Fruit fly (Drosophila melanogaster) whole organism, embryonic: Measurements from ENCODE around the gene qtc.

Source experiments
- Ada2b ChIP-seq: fragments of 200-800 bp; sonication (Bioruptor generic); IDR thresholded peaks from 2 replicates; pipeline ENCODE4 v1.3.6; 2022; ENCODE audit warnings: missing biosample characterization, missing genetic modification characterization
- Aef1 ChIP-seq: fragments of 200-800 bp; sonication (Bioruptor generic); IDR thresholded peaks from 3 replicates; pipeline ENCODE4 v1.3.6; 2022; ENCODE audit warnings: missing biosample characterization, missing genetic modification characterization
- Bgb ChIP-seq: fragments of 200-800 bp; sonication (Bioruptor generic); IDR thresholded peaks from 2 replicates; pipeline ENCODE4 v1.3.6; 2022; ENCODE audit warnings: missing biosample characterization, missing genetic modification characterization; ENCODE audit not compliant: partially characterized antibody
- CG10321 ChIP-seq: fragments of 200-800 bp; sonication (Bioruptor generic); IDR thresholded peaks from 2 replicates; pipeline ENCODE4 v1.3.6; 2022; ENCODE audit warnings: missing biosample characterization, missing genetic modification characterization
- CG12769 ChIP-seq: fragments of 200-800 bp; sonication (Bioruptor generic); optimal IDR thresholded peaks from 2 replicates; lab custom pipeline; 2019; ENCODE audit warnings: missing biosample characterization, mild to moderate bottlenecking, missing genetic modification characterization, moderate library complexity
- CG14050 ChIP-seq: fragments of 200-800 bp; sonication (Bioruptor generic); IDR thresholded peaks from 3 replicates; pipeline ENCODE4 v1.3.6; 2022; ENCODE audit warnings: missing biosample characterization, missing genetic modification characterization
- CG14860 ChIP-seq: fragments of 200-800 bp; sonication (Bioruptor generic); IDR thresholded peaks from 3 replicates; pipeline ENCODE4 v1.3.6; 2022; ENCODE audit warnings: missing biosample characterization, missing genetic modification characterization; ENCODE audit not compliant: partially characterized antibody
- CG16863 ChIP-seq: fragments of 200-800 bp; sonication (Bioruptor generic); optimal IDR thresholded peaks from 3 replicates; lab custom pipeline; 2016; ENCODE audit warnings: missing biosample characterization, missing genetic modification characterization
- CG2889 ChIP-seq: fragments of 200-800 bp; sonication (Bioruptor generic); IDR thresholded peaks from 3 replicates; pipeline ENCODE4 v1.3.6; 2022; ENCODE audit warnings: missing biosample characterization, missing genetic modification characterization
- CG30020 ChIP-seq: fragments of 200-800 bp; optimal IDR thresholded peaks from 2 replicates; lab custom pipeline; 2019; ENCODE audit warnings: missing biosample characterization, mild to moderate bottlenecking, missing genetic modification characterization, moderate library complexity
- CG3726 ChIP-seq: fragments of 200-800 bp; sonication (Bioruptor generic); IDR thresholded peaks from 3 replicates; pipeline ENCODE4, ENCODE4 v1.3.6; 2022; ENCODE audit warnings: missing biosample characterization, missing genetic modification characterization
- CG4360 ChIP-seq: fragments of 200-800 bp; sonication (Bioruptor generic); IDR thresholded peaks from 2 replicates; pipeline ENCODE4 v1.3.6; 2022; ENCODE audit warnings: missing biosample characterization, missing genetic modification characterization
- CG5180 ChIP-seq: fragments of 200-800 bp; sonication (Bioruptor generic); optimal IDR thresholded peaks from 3 replicates; lab custom pipeline; 2017; ENCODE audit warnings: missing biosample characterization, missing genetic modification characterization, mild to moderate bottlenecking, moderate library complexity, missing genetic modification reagents
- CG5953 ChIP-seq: fragments of 200-800 bp; sonication (Bioruptor generic); IDR thresholded peaks from 2 replicates; pipeline ENCODE4 v1.3.6; 2022; ENCODE audit warnings: missing biosample characterization, missing genetic modification characterization
- CG6689 ChIP-seq: fragments of 200-800 bp; sonication (Bioruptor generic); IDR thresholded peaks from 2 replicates; pipeline ENCODE4 v1.3.6; 2022; ENCODE audit warnings: missing biosample characterization, missing genetic modification characterization
- CG7556 ChIP-seq: fragments of 200-800 bp; sonication (Bioruptor generic); optimal IDR thresholded peaks from 2 replicates; lab custom pipeline; 2017; ENCODE audit warnings: missing biosample characterization, mild to moderate bottlenecking, missing genetic modification characterization
- CG9215 ChIP-seq: fragments of 200-800 bp; sonication (Bioruptor generic); IDR thresholded peaks from 2 replicates; pipeline ENCODE4 v1.3.6; 2022; ENCODE audit warnings: missing biosample characterization, missing genetic modification characterization
- CoRest ChIP-seq: fragments of 200-800 bp; sonication (Bioruptor generic); optimal IDR thresholded peaks from 3 replicates; lab custom pipeline; 2018; ENCODE audit warnings: missing biosample characterization, mild to moderate bottlenecking, missing genetic modification characterization, moderate library complexity
- D ChIP-seq, 2 experiments: fragments of 200-800 bp in 1 of 2; fragments of >200 bp in 1 of 2; sonication (Bioruptor generic) in 1 of 2; optimal IDR thresholded peaks; 2 replicates in 1 of 2; 3 replicates in 1 of 2; lab custom pipeline; 2017; ENCODE audit warnings: mild to moderate bottlenecking in 1 of 2, missing biosample characterization in 1 of 2, missing genetic modification characterization in 1 of 2, missing genetic modification reagents in 1 of 2
- Kr ChIP-seq: fragments of 200-800 bp; sonication (Bioruptor generic); optimal IDR thresholded peaks from 2 replicates; lab custom pipeline; 2017; ENCODE audit warnings: missing biosample characterization, mild to moderate bottlenecking, missing genetic modification characterization
- Lim3 ChIP-seq: fragments of 200-800 bp; sonication (Bioruptor generic); IDR thresholded peaks from 2 replicates; pipeline ENCODE4 v1.3.6; 2022; ENCODE audit warnings: missing biosample characterization, missing genetic modification characterization
- Mad ChIP-seq: fragments of 200-800 bp; sonication (Bioruptor generic); optimal IDR thresholded peaks from 2 replicates; lab custom pipeline; 2016; ENCODE audit warnings: missing biosample characterization, missing genetic modification characterization
- Max ChIP-seq: fragments of 200-800 bp; sonication (Bioruptor generic); optimal IDR thresholded peaks from 2 replicates; lab custom pipeline; 2016; ENCODE audit warnings: missing biosample characterization, mild to moderate bottlenecking, missing genetic modification characterization
- Oaz ChIP-seq: fragments of 200-800 bp; sonication (Bioruptor generic); IDR thresholded peaks from 2 replicates; pipeline ENCODE4 v1.3.6; 2022; ENCODE audit warnings: missing biosample characterization, missing genetic modification characterization
- Poxn ChIP-seq: fragments of 200-800 bp; sonication (Bioruptor generic); IDR thresholded peaks from 2 replicates; pipeline ENCODE4 v1.3.6; 2022; ENCODE audit warnings: missing biosample characterization, missing genetic modification characterization
- Ravus ChIP-seq: fragments of 200-800 bp; sonication (Bioruptor generic); IDR thresholded peaks from 2 replicates; pipeline ENCODE4 v1.3.6; 2022; ENCODE audit warnings: missing biosample characterization, missing genetic modification characterization
- Six4 ChIP-seq: fragments of 200-800 bp; sonication (Bioruptor generic); optimal IDR thresholded peaks from 2 replicates; lab custom pipeline; 2016; ENCODE audit warnings: missing biosample characterization, missing genetic modification characterization
- Sox102F ChIP-seq: fragments of 200-800 bp; sonication (Bioruptor generic); optimal IDR thresholded peaks from 2 replicates; lab custom pipeline; 2018; ENCODE audit warnings: missing biosample characterization, mild to moderate bottlenecking, missing genetic modification characterization, moderate library complexity
- Xbp1 ChIP-seq: fragments of 200-800 bp; sonication (Bioruptor generic); optimal IDR thresholded peaks from 3 replicates; lab custom pipeline; 2016; ENCODE audit warnings: missing biosample characterization, mild to moderate bottlenecking, missing genetic modification characterization
- ash1 ChIP-seq: fragments of 200-800 bp; sonication (Bioruptor generic); optimal IDR thresholded peaks from 2 replicates; lab custom pipeline; 2018; ENCODE audit warnings: missing biosample characterization, mild to moderate bottlenecking, missing genetic modification characterization
- br ChIP-seq: fragments of >200 bp; optimal IDR thresholded peaks from 2 replicates; lab custom pipeline; 2017
- disco-r ChIP-seq: fragments of 200-800 bp; sonication (Bioruptor generic); optimal IDR thresholded peaks from 2 replicates; lab custom pipeline; 2016; ENCODE audit warnings: missing biosample characterization, missing genetic modification characterization
- dmrt99B ChIP-seq: fragments of 200-800 bp; sonication (Bioruptor generic); optimal IDR thresholded peaks from 2 replicates; lab custom pipeline; 2018; ENCODE audit warnings: missing biosample characterization, mild to moderate bottlenecking, missing genetic modification characterization, moderate library complexity
- exex ChIP-seq: fragments of 200-800 bp; sonication (Bioruptor generic); optimal IDR thresholded peaks from 4 replicates; lab custom pipeline; 2018; ENCODE audit warnings: missing biosample characterization, mild to moderate bottlenecking, missing genetic modification characterization, moderate library complexity
- fd102C ChIP-seq: fragments of 200-800 bp; sonication (Bioruptor generic); optimal IDR thresholded peaks from 2 replicates; lab custom pipeline; 2018; ENCODE audit warnings: missing biosample characterization, mild to moderate bottlenecking, missing genetic modification characterization, moderate library complexity
- gfzf ChIP-seq: fragments of 200-800 bp; sonication (Bioruptor generic); optimal IDR thresholded peaks from 2 replicates; lab custom pipeline; 2016; ENCODE audit warnings: missing biosample characterization, mild to moderate bottlenecking, missing genetic modification characterization, moderate library complexity
- her ChIP-seq: fragments of 200-800 bp; sonication (Bioruptor generic); optimal IDR thresholded peaks from 2 replicates; lab custom pipeline; 2016; ENCODE audit warnings: missing biosample characterization, missing genetic modification characterization
- jumu ChIP-seq: fragments of 200-800 bp; sonication (Bioruptor generic); optimal IDR thresholded peaks from 3 replicates; lab custom pipeline; 2016; ENCODE audit warnings: missing biosample characterization, missing genetic modification characterization
- lilli ChIP-seq: fragments of 200-800 bp; sonication (Bioruptor generic); optimal IDR thresholded peaks from 3 replicates; lab custom pipeline; 2016; ENCODE audit warnings: missing biosample characterization, missing genetic modification characterization
- pho ChIP-seq: fragments of 200-800 bp; sonication (Bioruptor generic); optimal IDR thresholded peaks from 2 replicates; lab custom pipeline; 2016; ENCODE audit warnings: missing biosample characterization, missing genetic modification characterization
- prd ChIP-seq, 3 experiments: fragments of >200 bp in 2 of 3; fragments of 200-800 bp in 1 of 3; sonication (Bioruptor generic) in 1 of 3; optimal IDR thresholded peaks in 2 of 3; IDR thresholded peaks in 1 of 3; 2 replicates in 2 of 3; 3 replicates in 1 of 3; pipeline versions ENCODE4 v1.3.6 to Lab custom; 2017 to 2022; ENCODE audit warnings: missing biosample characterization in 1 of 3, missing genetic modification characterization in 1 of 3
- row ChIP-seq: fragments of 200-800 bp; sonication (Bioruptor generic); IDR thresholded peaks from 3 replicates; pipeline ENCODE4 v1.3.6; 2022; ENCODE audit warnings: missing biosample characterization, missing genetic modification characterization
- sima ChIP-seq: fragments of 200-800 bp; sonication (Bioruptor generic); optimal IDR thresholded peaks from 2 replicates; lab custom pipeline; 2016; ENCODE audit warnings: missing biosample characterization, missing genetic modification characterization
- so ChIP-seq: fragments of 200-800 bp; sonication (Bioruptor generic); IDR thresholded peaks from 3 replicates; pipeline ENCODE4 v1.3.6; 2022; ENCODE audit warnings: missing biosample characterization, missing genetic modification characterization
- twi ChIP-seq: fragments of 200-800 bp; optimal IDR thresholded peaks from 2 replicates; lab custom pipeline; 2019; ENCODE audit warnings: missing biosample characterization, mild to moderate bottlenecking, missing genetic modification characterization, moderate library complexity
- wdn ChIP-seq: fragments of 200-800 bp; sonication (Bioruptor generic); IDR thresholded peaks from 2 replicates; pipeline ENCODE4 v1.3.6; 2022; ENCODE audit warnings: missing biosample characterization, missing genetic modification characterization
- wor ChIP-seq: fragments of 200-800 bp; sonication (Bioruptor generic); IDR thresholded peaks from 2 replicates; pipeline ENCODE4 v1.3.6; 2022; ENCODE audit warnings: missing biosample characterization, missing genetic modification characterization
- zf30C ChIP-seq: fragments of 200-800 bp; sonication (Bioruptor generic); optimal IDR thresholded peaks from 3 replicates; lab custom pipeline; 2018; ENCODE audit warnings: missing biosample characterization, mild to moderate bottlenecking, missing genetic modification characterization
- zfh1 ChIP-seq: fragments of 200-800 bp; sonication (Bioruptor generic); IDR thresholded peaks from 3 replicates; pipeline ENCODE4 v1.3.6; 2022; ENCODE audit warnings: missing biosample characterization, missing genetic modification characterization

qtc gene

dm6 chr2L:5086905-5087522, 26.4 kb downstream of the qtc start (continued):
- TF ChIP-seq Six4 (GFP tag; lab: Kevin White, UChicago) (peak; percentile 66), Sox102F (GFP tag; lab: Kevin White, UChicago) (peak; percentile 88), her (GFP tag; lab: Kevin White, UChicago) (peak; percentile 51), CG5180 (GFP tag; lab: Kevin White, UChicago) (peak; percentile 76), wdn (GFP tag; lab: Robert Waterston, UW) (no peak), CG30020 (peak; percentile 15), zfh1 (peak; percentile 47; the same call in 1 of the 3 replicates), pho (GFP tag; lab: Kevin White, UChicago) (peak; percentile 24), ash1 (GFP tag; lab: Kevin White, UChicago) (no peak), Max (GFP tag; lab: Kevin White, UChicago) (peak; percentile 79), CG3726 (no peak), Kr (GFP tag; lab: Kevin White, UChicago) (no peak), Aef1 (GFP tag; lab: Robert Waterston, UW) (peak; percentile 49; the same call in 2 of the 3 replicates), jumu (GFP tag; lab: Kevin White, UChicago) (peak; percentile 41), zf30C (GFP tag; lab: Kevin White, UChicago) (no peak), sima (GFP tag; lab: Kevin White, UChicago) (peak; percentile 26), br (lab: Kevin White, UChicago) (no peak), dmrt99B (peak; percentile 90), CG6689 (GFP tag; lab: Robert Waterston, UW) (peak; percentile 73), lilli (peak; percentile 78), Bgb (GFP tag; lab: Robert Waterston, UW) (no peak), Oaz (GFP tag; lab: Robert Waterston, UW) (no peak), twi (tag; lab: Kevin White, UChicago) (peak; percentile 53), exex (tag; lab: Kevin White, UChicago) (peak; percentile 54), wor (peak; percentile 56), Poxn (GFP tag; lab: Robert Waterston, UW) (no peak), CG14860 (GFP tag; lab: Robert Waterston, UW) (no peak), CG2889 (GFP tag; lab: Robert Waterston, UW) (0 out of 3 replicates have a peak, but pooled peaks have one; percentile 17), CG14050 (peak; percentile 26; the same call in 1 of the 3 replicates), Xbp1 (GFP tag; lab: Kevin White, UChicago) (peak; percentile 77), CG4360 (GFP tag; lab: Robert Waterston, UW) (0 out of 2 replicates have a peak, but pooled peaks have one; percentile 19), CG16863 (GFP tag; lab: Kevin White, UChicago) (peak; percentile 49), so (GFP tag; lab: Robert Waterston, UW) (0 out of 3 replicates have a peak, but pooled peaks have one; percentile 59), Lim3 (GFP tag; lab: Robert Waterston, UW) (no peak), disco-r (GFP tag; lab: Kevin White, UChicago) (peak; percentile 23), CG12769 (tag; lab: Kevin White, UChicago) (peak; percentile 60), CoRest (tag; lab: Kevin White, UChicago) (peak; percentile 83), fd102C (GFP tag; lab: Kevin White, UChicago) (peak; percentile 17), D (optimal IDR thresholded peaks at IDR 0.05; lab: Kevin White, UChicago) (no peak), D (GFP tag; optimal IDR thresholded peaks at IDR 0.05; lab: Kevin White, UChicago) (peak; percentile 83), CG9215 (GFP tag; lab: Robert Waterston, UW) (peak; percentile 27; the same call in 1 of the 2 replicates), gfzf (GFP tag; lab: Kevin White, UChicago) (no peak), prd (optimal IDR thresholded peaks at IDR 0.05; lab: Kevin White, UChicago) (no peak), prd (GFP tag; IDR thresholded peaks at IDR 0.05; lab: Robert Waterston, UW) (peak; percentile 65), CG5953 (GFP tag; lab: Robert Waterston, UW) (peak; percentile 60; the same call in 1 of the 2 replicates), row (GFP tag; lab: Robert Waterston, UW) (peak; percentile 69), CG7556 (peak; percentile 90), Mad (GFP tag; lab: Kevin White, UChicago) (peak; percentile 68), Ravus (GFP tag; lab: Robert Waterston, UW) (peak; percentile 21), CG10321 (GFP tag; lab: Robert Waterston, UW) (no peak), Ada2b (GFP tag; lab: Robert Waterston, UW) (peak; percentile 54)
